Worm (Caenorhabditis elegans) whole organism, young adult: ENCODE measurements around the gene Y39B6A.1.

Experiments used
- Y53G8AR.9 ChIP-seq: fragments of 200-800 bp; sonication (Bioruptor generic); conservative IDR thresholded peaks from 2 replicates; pipeline ENCODE4 v1.3.6; 2022; ENCODE audit warnings: missing genetic modification reagents, missing genetic modification characterization, missing compliant biosample characterization
- attf-5 ChIP-seq: fragments of 200-800 bp; sonication (Bioruptor generic); optimal IDR thresholded peaks from 2 replicates; lab custom pipeline; 2018; ENCODE audit warnings: mild to moderate bottlenecking, missing genetic modification characterization, missing compliant biosample characterization
- pha-4 ChIP-seq: fragments of 150-350 bp; sonication (generic microtip); optimal IDR thresholded peaks from 2 replicates; lab custom pipeline; 2014; ENCODE audit warnings: missing biosample characterization, missing genetic modification reagents, missing genetic modification characterization
- unc-62 ChIP-seq: fragments of 150-350 bp; optimal IDR thresholded peaks from 2 replicates; lab custom pipeline; 2014; ENCODE audit warnings: missing biosample characterization, missing genetic modification reagents, missing genetic modification characterization
- zim-3 ChIP-seq: sonication (generic microtip); optimal IDR thresholded peaks from 2 replicates; lab custom pipeline; 2017; ENCODE audit warnings: mild to moderate bottlenecking, missing genetic modification characterization, moderate library complexity, missing compliant biosample characterization

- TF ChIP-seq unc-62 (GFP tag; lab: Kevin White, UChicago) = no peak
- no peak for TF ChIP-seq Y53G8AR.9
- no peak for TF ChIP-seq pha-4 (tag; lab: Kevin White, UChicago)
- no peak for TF ChIP-seq zim-3 (tag; lab: Kevin White, UChicago)
- TF ChIP-seq attf-5 (GFP tag; lab: Kevin White, UChicago) = no peak
Observed at ce11 chrV:19230413-19230812, 27.0 kb upstream of the Y39B6A.1 start, which contains the start of gene sqst-3.
